Fruit fly (Drosophila melanogaster): ENCODE data around the gene CG6763.

CG6763 gene

dm6 chr3R:23316867-23317266 lies 33.1 kb downstream of the CG6763 start:
- TF ChIP-seq CG8159 (tag; optimal IDR thresholded peaks at IDR 0.05) (no peak), CG34367 (tag; optimal IDR thresholded peaks at IDR 0.05) (no peak), CG17806 (tag; optimal IDR thresholded peaks at IDR 0.05) (no peak), CG32121 (GFP tag; IDR thresholded peaks at IDR 0.05) (no peak), CG8301 (tag; optimal IDR thresholded peaks at IDR 0.05) (no peak), CG4496 (GFP tag; IDR thresholded peaks at IDR 0.05) (no peak), gl (tag; optimal IDR thresholded peaks at IDR 0.05) (no peak), CG10348 (GFP tag; IDR thresholded peaks at IDR 0.05) (no peak), Ets98B (GFP tag; IDR thresholded peaks at IDR 0.05) (no peak), CG9948 (tag; optimal IDR thresholded peaks at IDR 0.05) (no peak), CG12605 (GFP tag; IDR thresholded peaks at IDR 0.05) (no peak), Snoo (tag; optimal IDR thresholded peaks at IDR 0.05) (no peak), EcR (GFP tag; optimal IDR thresholded peaks at IDR 0.05) (no peak), CG14655 (GFP tag; optimal IDR thresholded peaks at IDR 0.05) (no peak), rn (GFP tag; IDR thresholded peaks at IDR 0.05) (no peak)

dm6 chr3R:23318928-23319327 lies 35.1 kb downstream of the CG6763 start:
- TF ChIP-seq Pif1B (GFP tag; optimal IDR thresholded peaks at IDR 0.05) (peak; percentile 47), rn (GFP tag; IDR thresholded peaks at IDR 0.05) (no peak), CG14655 (GFP tag; optimal IDR thresholded peaks at IDR 0.05) (peak; percentile 58), EcR (GFP tag; optimal IDR thresholded peaks at IDR 0.05) (no peak), Pif1A (GFP tag; optimal IDR thresholded peaks at IDR 0.05) (peak; percentile 65), CG12605 (GFP tag; IDR thresholded peaks at IDR 0.05) (peak; percentile 72), CG34367 (tag; optimal IDR thresholded peaks at IDR 0.05) (no peak), CG10348 (GFP tag; IDR thresholded peaks at IDR 0.05) (no peak), CG13204 (GFP tag; optimal IDR thresholded peaks at IDR 0.05) (peak; percentile 33), CG17806 (tag; optimal IDR thresholded peaks at IDR 0.05) (peak; percentile 15), fd96Ca (GFP tag; IDR thresholded peaks at IDR 0.05) (peak; percentile 46; the same call in 1 of the 3 replicates), Snoo (tag; optimal IDR thresholded peaks at IDR 0.05) (no peak), Ets98B (GFP tag; IDR thresholded peaks at IDR 0.05) (no peak), CG8301 (tag; optimal IDR thresholded peaks at IDR 0.05) (peak; percentile 26), D1 (tag; optimal IDR thresholded peaks at IDR 0.05) (no peak), CG8159 (tag; optimal IDR thresholded peaks at IDR 0.05) (peak; percentile 31), CG15710 (tag; optimal IDR thresholded peaks at IDR 0.05) (peak; percentile 35), CG9948 (tag; optimal IDR thresholded peaks at IDR 0.05) (no peak), gl (tag; optimal IDR thresholded peaks at IDR 0.05) (peak; percentile 55), CG32121 (GFP tag; IDR thresholded peaks at IDR 0.05) (no peak), CG4496 (GFP tag; IDR thresholded peaks at IDR 0.05) (peak; percentile 54; the same call in 2 of the 3 replicates)

dm6 chr3R:23320251-23320650 lies 36.4 kb downstream of the CG6763 start:
- TF ChIP-seq CG34367 (tag; optimal IDR thresholded peaks at IDR 0.05) (no peak), CG9948 (tag; optimal IDR thresholded peaks at IDR 0.05) (no peak), CG15710 (tag; optimal IDR thresholded peaks at IDR 0.05) (no peak), Pif1A (GFP tag; optimal IDR thresholded peaks at IDR 0.05) (no peak), CG10348 (GFP tag; IDR thresholded peaks at IDR 0.05) (no peak), CG17806 (tag; optimal IDR thresholded peaks at IDR 0.05) (no peak), Snoo (tag; optimal IDR thresholded peaks at IDR 0.05) (no peak), fd96Ca (GFP tag; IDR thresholded peaks at IDR 0.05) (no peak)

DNA sequence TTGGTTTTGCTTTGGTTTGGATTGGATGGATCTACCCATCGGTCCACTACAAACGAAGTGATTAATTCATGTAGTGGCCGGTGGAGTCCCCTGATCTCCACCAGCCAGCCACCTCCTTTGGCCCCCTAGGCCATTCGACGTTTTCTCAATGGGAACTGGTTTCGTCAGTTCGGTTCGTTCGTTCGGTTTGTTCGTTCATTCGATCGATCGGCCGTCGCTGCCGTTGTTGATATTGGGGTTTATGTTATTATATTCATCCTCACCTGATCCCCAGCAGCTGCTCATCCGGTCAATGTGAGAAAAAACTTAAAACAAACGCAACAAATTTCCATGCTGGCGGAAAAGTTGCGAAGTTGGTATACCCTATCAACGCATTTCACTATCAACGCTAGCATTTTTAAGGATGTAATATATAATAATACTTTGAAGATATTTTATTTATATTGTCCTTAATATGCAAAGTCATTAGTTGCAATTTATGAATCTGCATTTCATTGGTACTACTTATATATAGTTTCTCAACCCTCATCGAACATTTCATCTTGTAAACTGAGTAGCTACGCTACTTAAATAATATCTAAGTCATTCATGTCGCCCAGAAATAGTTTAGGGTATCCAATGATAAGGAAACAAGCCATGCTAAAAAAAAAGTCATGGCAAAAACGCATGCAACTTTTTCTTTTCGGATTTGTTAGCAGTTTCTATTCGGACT lies 40.0 kb downstream of the CG6763 start:
- TF ChIP-seq EcR (GFP tag; optimal IDR thresholded peaks at IDR 0.05), result peak; percentile 48
- TF ChIP-seq CG14655 (GFP tag; optimal IDR thresholded peaks at IDR 0.05), result peak; percentile 55
- TF ChIP-seq rn (GFP tag; IDR thresholded peaks at IDR 0.05), result no peak
- no peak for TF ChIP-seq Ets98B (GFP tag; IDR thresholded peaks at IDR 0.05)
- peak; percentile 4 for TF ChIP-seq CG9948 (tag; optimal IDR thresholded peaks at IDR 0.05)
- TF ChIP-seq gl (tag; optimal IDR thresholded peaks at IDR 0.05), result no peak
- TF ChIP-seq fd96Ca (GFP tag; IDR thresholded peaks at IDR 0.05), result peak; percentile 51; the same call in 2 of the 3 replicates
- peak; percentile 35; the same call in 1 of the 3 replicates for TF ChIP-seq CG4496 (GFP tag; IDR thresholded peaks at IDR 0.05)
- no peak for TF ChIP-seq D1 (tag; optimal IDR thresholded peaks at IDR 0.05)
- no peak for TF ChIP-seq CG12605 (GFP tag; IDR thresholded peaks at IDR 0.05)
- TF ChIP-seq CG8301 (tag; optimal IDR thresholded peaks at IDR 0.05), result peak; percentile 64
- no peak for TF ChIP-seq CG32121 (GFP tag; IDR thresholded peaks at IDR 0.05)
- no peak for TF ChIP-seq CG15710 (tag; optimal IDR thresholded peaks at IDR 0.05)
- no peak for TF ChIP-seq CG34367 (tag; optimal IDR thresholded peaks at IDR 0.05)
- TF ChIP-seq CG17806 (tag; optimal IDR thresholded peaks at IDR 0.05), result no peak
- no peak for TF ChIP-seq Pif1B (GFP tag; optimal IDR thresholded peaks at IDR 0.05)
- peak; percentile 49 for TF ChIP-seq CG13204 (GFP tag; optimal IDR thresholded peaks at IDR 0.05)
- TF ChIP-seq CG10348 (GFP tag; IDR thresholded peaks at IDR 0.05), result no peak
- TF ChIP-seq Pif1A (GFP tag; optimal IDR thresholded peaks at IDR 0.05), result peak; percentile 10
- TF ChIP-seq Snoo (tag; optimal IDR thresholded peaks at IDR 0.05), result no peak
- peak; percentile 6 for TF ChIP-seq CG8159 (tag; optimal IDR thresholded peaks at IDR 0.05)

DNA sequence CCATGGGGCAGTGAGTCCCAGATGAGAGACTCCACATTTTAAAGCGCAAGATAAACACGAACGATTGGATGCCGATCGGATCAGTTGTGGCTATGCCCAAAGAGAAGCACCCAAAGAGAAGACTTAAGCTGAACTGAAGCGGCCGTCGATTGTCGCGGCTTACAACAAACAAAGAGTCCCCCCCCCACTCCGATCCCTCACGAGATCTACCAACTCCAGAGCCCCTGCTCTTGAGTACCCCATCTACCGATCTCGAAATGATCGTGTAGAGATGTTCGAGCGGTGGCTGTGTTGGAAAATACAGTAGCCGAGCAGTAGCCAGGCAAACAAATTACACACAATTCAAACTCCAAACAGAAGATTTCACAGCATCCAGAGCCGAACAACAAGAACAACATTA lies 41.9 kb downstream of the CG6763 start:
- TF ChIP-seq CG13204 (GFP tag; optimal IDR thresholded peaks at IDR 0.05) (peak; percentile 62), EcR (GFP tag; optimal IDR thresholded peaks at IDR 0.05) (no peak), CG34367 (tag; optimal IDR thresholded peaks at IDR 0.05) (no peak)

dm6 chr3R:23326292-23326691 lies 42.5 kb downstream of the CG6763 start:
- TF ChIP-seq CG17806 (tag; optimal IDR thresholded peaks at IDR 0.05) (peak; percentile 97), rn (GFP tag; IDR thresholded peaks at IDR 0.05) (peak; percentile 93), Snoo (tag; optimal IDR thresholded peaks at IDR 0.05) (peak; percentile 69), CG10348 (GFP tag; IDR thresholded peaks at IDR 0.05) (peak; percentile 70), CG32121 (GFP tag; IDR thresholded peaks at IDR 0.05) (peak; percentile 89), D1 (tag; optimal IDR thresholded peaks at IDR 0.05) (peak; percentile 76), CG15710 (tag; optimal IDR thresholded peaks at IDR 0.05) (peak; percentile 97), CG34367 (tag; optimal IDR thresholded peaks at IDR 0.05) (peak; percentile 98), CG8159 (tag; optimal IDR thresholded peaks at IDR 0.05) (peak; percentile 97), CG12605 (GFP tag; IDR thresholded peaks at IDR 0.05) (peak; percentile 91), EcR (GFP tag; optimal IDR thresholded peaks at IDR 0.05) (peak; percentile 90), CG14655 (GFP tag; optimal IDR thresholded peaks at IDR 0.05) (peak; percentile 98), Pif1A (GFP tag; optimal IDR thresholded peaks at IDR 0.05) (peak; percentile 96), CG8301 (tag; optimal IDR thresholded peaks at IDR 0.05) (peak; percentile 98), Ets98B (GFP tag; IDR thresholded peaks at IDR 0.05) (peak; percentile 96), CG9948 (tag; optimal IDR thresholded peaks at IDR 0.05) (peak; percentile 97), Pif1B (GFP tag; optimal IDR thresholded peaks at IDR 0.05) (peak; percentile 95), gl (tag; optimal IDR thresholded peaks at IDR 0.05) (peak; percentile 97), CG4496 (GFP tag; IDR thresholded peaks at IDR 0.05) (peak; percentile 97), fd96Ca (GFP tag; IDR thresholded peaks at IDR 0.05) (peak; percentile 98), CG13204 (GFP tag; optimal IDR thresholded peaks at IDR 0.05) (peak; percentile 90)
